Worm (Caenorhabditis elegans): Measurements from ENCODE around the gene K09A9.8.

DNA sequence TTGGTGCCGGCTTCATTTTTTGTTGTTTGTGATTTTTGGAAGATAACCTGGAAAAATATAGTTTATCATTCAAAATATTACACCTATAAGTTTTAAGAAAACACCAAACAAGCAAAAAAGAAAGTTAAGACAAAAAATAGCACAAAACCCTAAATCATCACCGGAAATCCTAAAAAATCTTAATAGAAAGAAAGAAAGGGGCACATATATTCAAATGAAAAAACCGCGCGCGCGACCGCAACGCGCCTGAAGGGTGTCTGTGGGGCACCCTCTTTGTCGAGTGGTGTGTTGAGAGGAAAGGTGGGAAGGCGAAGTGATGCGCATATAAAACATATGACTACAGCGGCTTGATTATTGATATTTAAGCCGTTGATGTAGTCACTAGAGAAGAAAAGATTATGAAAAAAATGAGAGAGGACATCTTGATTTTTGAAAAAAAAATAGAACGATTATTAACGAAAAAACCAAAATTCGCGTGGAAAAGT, 16.8 kb upstream of the K09A9.8 start, which contains the start of gene K09E9.3:
- TF ChIP-seq ama-1 (optimal IDR thresholded peaks at IDR 0.05) (no peak), snpc-4 (tag; optimal IDR thresholded peaks at IDR 0.05) (no peak)

Data from whole organism, L2 larva.